Fruit fly (Drosophila melanogaster): ENCODE results near the gene wat.

DNA sequence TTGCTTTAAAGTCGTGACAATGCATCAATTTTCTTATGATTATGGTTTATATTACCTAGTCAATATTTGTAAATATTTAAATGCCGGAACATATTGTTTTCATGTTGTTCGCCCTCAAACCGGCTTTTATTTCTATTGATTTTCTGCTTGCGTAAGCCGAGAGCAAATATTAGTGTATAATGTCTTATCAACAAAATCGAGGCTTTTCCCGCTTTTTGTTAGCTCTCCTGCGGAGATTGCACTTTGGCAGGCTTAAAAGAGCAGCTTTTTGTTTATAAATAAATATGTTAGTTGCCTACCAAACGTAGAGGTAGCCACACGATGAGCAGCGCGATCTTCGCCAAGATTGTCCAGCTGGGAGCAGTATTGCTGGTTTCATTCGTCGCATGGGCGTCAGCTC is 32.2 kb upstream of the wat start, which contains the start of gene CG11842:
- TF ChIP-seq insv (GFP tag; optimal IDR thresholded peaks at IDR 0.05) (no peak), Sry-β (GFP tag; optimal IDR thresholded peaks at IDR 0.05) (no peak), hbn (GFP tag; IDR thresholded peaks at IDR 0.05; ENCODE audit: partially characterized antibody) (no peak), yki (optimal IDR thresholded peaks at IDR 0.05) (no peak), ken (GFP tag; IDR thresholded peaks at IDR 0.05) (no peak), CG15696 (tag; optimal IDR thresholded peaks at IDR 0.05) (no peak)

Data from whole organism, embryonic.